Worm (Caenorhabditis elegans): Measurements from ENCODE around the gene srd-45.

DNA sequence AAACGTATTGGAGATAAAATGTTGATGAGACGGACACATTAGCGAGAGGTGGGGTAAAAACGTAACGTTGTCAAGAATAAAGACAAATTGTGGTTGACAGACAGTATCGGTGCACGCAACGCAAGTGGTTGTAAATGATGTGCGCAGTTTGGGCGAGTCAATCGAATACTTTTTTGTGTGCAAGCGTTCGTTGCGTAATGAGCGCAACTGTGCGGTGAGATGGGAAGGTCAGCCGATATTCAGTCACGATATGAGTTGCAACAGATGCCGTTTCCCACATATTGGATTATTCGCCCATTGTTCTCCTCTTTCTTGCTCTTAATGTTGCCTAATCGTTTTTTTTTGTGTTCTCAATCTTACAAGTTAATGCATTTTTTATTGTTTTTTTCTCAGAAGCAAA, 8.0 kb upstream of the srd-45 start, which contains the start of gene ceh-40:
- TF ChIP-seq him-1 (tag; optimal IDR thresholded peaks at IDR 0.05) (no peak), dao-5 (tag; optimal IDR thresholded peaks at IDR 0.05) (no peak), W03F9.2 (tag; optimal IDR thresholded peaks at IDR 0.05) (no peak)

All from whole organism, L4/young adult.